Fruit fly (Drosophila melanogaster) whole organism, embryonic: Measurements from ENCODE around the gene trk.

Source experiments
- Abd-B ChIP-seq: fragments of 200-800 bp; sonication (Bioruptor generic); optimal IDR thresholded peaks from 2 replicates; lab custom pipeline; 2018; ENCODE audit warnings: missing biosample characterization, mild to moderate bottlenecking, missing genetic modification characterization, moderate library complexity
- Asciz ChIP-seq: fragments of 200-800 bp; sonication (Bioruptor generic); optimal IDR thresholded peaks from 2 replicates; lab custom pipeline; 2017; ENCODE audit warnings: missing biosample characterization, mild to moderate bottlenecking, missing genetic modification characterization, missing genetic modification reagents
- Atf-2 ChIP-seq: fragments of 200-800 bp; sonication (Bioruptor generic); optimal IDR thresholded peaks from 2 replicates; lab custom pipeline; 2016; ENCODE audit warnings: missing biosample characterization, missing genetic modification characterization
- Awh ChIP-seq: fragments of 200-800 bp; sonication (Bioruptor generic); IDR thresholded peaks from 2 replicates; pipeline ENCODE4, ENCODE4 v1.3.6; 2022; ENCODE audit warnings: missing biosample characterization, missing genetic modification characterization
- BtbVII ChIP-seq: fragments of 200-800 bp; sonication (Bioruptor generic); optimal IDR thresholded peaks from 3 replicates; lab custom pipeline; 2017; ENCODE audit warnings: missing biosample characterization, mild to moderate bottlenecking, missing genetic modification characterization
- CG10267 ChIP-seq: fragments of 200-800 bp; sonication (Bioruptor generic); optimal IDR thresholded peaks from 2 replicates; lab custom pipeline; 2018; ENCODE audit warnings: missing biosample characterization, mild to moderate bottlenecking, missing genetic modification characterization, moderate library complexity
- CG10543 ChIP-seq: fragments of 200-800 bp; sonication (Bioruptor generic); optimal IDR thresholded peaks from 3 replicates; lab custom pipeline; 2017; ENCODE audit warnings: missing biosample characterization, mild to moderate bottlenecking, missing genetic modification characterization, moderate library complexity
- CG11247 ChIP-seq: fragments of 200-800 bp; sonication (Bioruptor generic); IDR thresholded peaks from 2 replicates; pipeline ENCODE4 v1.3.6; 2022; ENCODE audit warnings: missing biosample characterization, missing genetic modification characterization
- CG12104 ChIP-seq: fragments of 200-800 bp; sonication (Bioruptor generic); optimal IDR thresholded peaks from 3 replicates; lab custom pipeline; 2016; ENCODE audit warnings: missing biosample characterization, missing genetic modification characterization
- CG13296 ChIP-seq: fragments of 200-800 bp; sonication (Bioruptor generic); optimal IDR thresholded peaks from 3 replicates; lab custom pipeline; 2018; ENCODE audit warnings: missing biosample characterization, mild to moderate bottlenecking, missing genetic modification characterization
- CG13624 ChIP-seq: fragments of 200-800 bp; sonication (Bioruptor generic); optimal IDR thresholded peaks from 2 replicates; lab custom pipeline; 2016; ENCODE audit warnings: missing biosample characterization, missing genetic modification characterization
- CG14014 ChIP-seq: fragments of 200-800 bp; sonication (Bioruptor generic); IDR thresholded peaks from 2 replicates; pipeline ENCODE4 v1.3.6; 2022; ENCODE audit warnings: missing biosample characterization, missing genetic modification characterization
- CG15269 ChIP-seq: fragments of 200-800 bp; sonication (Bioruptor generic); optimal IDR thresholded peaks from 2 replicates; lab custom pipeline; 2018; ENCODE audit warnings: missing biosample characterization, mild to moderate bottlenecking, missing genetic modification characterization, moderate library complexity
- CG2120 ChIP-seq: fragments of 200-800 bp; sonication (Bioruptor generic); optimal IDR thresholded peaks from 3 replicates; lab custom pipeline; 2016; ENCODE audit warnings: missing biosample characterization, missing genetic modification characterization
- CG6254 ChIP-seq: fragments of 200-800 bp; sonication (Bioruptor generic); optimal IDR thresholded peaks from 3 replicates; lab custom pipeline; 2017; ENCODE audit warnings: mild to moderate bottlenecking, missing biosample characterization, missing genetic modification reagents, missing genetic modification characterization
- CG7372 ChIP-seq: fragments of 200-800 bp; sonication (Bioruptor generic); IDR thresholded peaks from 2 replicates; pipeline ENCODE4 v1.3.6; 2022; ENCODE audit warnings: missing biosample characterization, missing genetic modification characterization
- CG7839 ChIP-seq: fragments of 200-800 bp; sonication (Bioruptor generic); optimal IDR thresholded peaks from 3 replicates; lab custom pipeline; 2018; ENCODE audit warnings: missing biosample characterization, mild to moderate bottlenecking, missing genetic modification characterization, moderate library complexity
- CG7963 ChIP-seq: fragments of 200-800 bp; sonication (Bioruptor generic); IDR thresholded peaks from 3 replicates; pipeline ENCODE4 v1.3.6; 2022; ENCODE audit warnings: missing biosample characterization, missing genetic modification characterization; ENCODE audit not compliant: partially characterized antibody
- CG8478 ChIP-seq: fragments of >200 bp; optimal IDR thresholded peaks from 2 replicates; lab custom pipeline; 2018
- CG8924 ChIP-seq: fragments of 200-800 bp; optimal IDR thresholded peaks from 3 replicates; lab custom pipeline; 2019; ENCODE audit warnings: missing biosample characterization, mild to moderate bottlenecking, missing genetic modification characterization, moderate library complexity
- CrebB ChIP-seq: fragments of 200-800 bp; sonication (Bioruptor generic); optimal IDR thresholded peaks from 3 replicates; lab custom pipeline; 2018; ENCODE audit warnings: missing biosample characterization, mild to moderate bottlenecking, missing genetic modification characterization
- Dfd ChIP-seq, 2 experiments: fragments of >200 bp; optimal IDR thresholded peaks; 2 replicates each; lab custom pipeline; 2017; ENCODE audit warnings: missing biosample characterization in 2 of 2, missing genetic modification characterization in 2 of 2
- Dll ChIP-seq: fragments of 200-800 bp; sonication (Bioruptor generic); IDR thresholded peaks from 4 replicates; pipeline ENCODE4 v1.3.6; 2022; ENCODE audit warnings: missing biosample characterization, missing genetic modification characterization; ENCODE audit not compliant: partially characterized antibody
- Ets65A ChIP-seq: fragments of 200-800 bp; sonication (Bioruptor generic); peaks from one replicate; lab custom pipeline; 2016; ENCODE audit warnings: missing biosample characterization, missing genetic modification characterization
- Gsc ChIP-seq: fragments of 200-800 bp; sonication (Bioruptor generic); IDR thresholded peaks from 2 replicates; pipeline ENCODE4 v1.3.6; 2022; ENCODE audit warnings: missing biosample characterization, missing genetic modification characterization
- HLHmδ ChIP-seq: fragments of 200-800 bp; sonication (Bioruptor generic); optimal IDR thresholded peaks from 2 replicates; lab custom pipeline; 2018; ENCODE audit warnings: missing biosample characterization, mild to moderate bottlenecking, missing genetic modification characterization, moderate library complexity
- HmgD ChIP-seq: fragments of 200-800 bp; sonication (Bioruptor generic); optimal IDR thresholded peaks from 3 replicates; lab custom pipeline; 2016; ENCODE audit warnings: missing biosample characterization, missing genetic modification characterization
- HmgZ ChIP-seq: fragments of 200-800 bp; sonication (Bioruptor generic); optimal IDR thresholded peaks from 2 replicates; lab custom pipeline; 2018; ENCODE audit warnings: missing biosample characterization, mild to moderate bottlenecking, missing genetic modification characterization
- Hr78 ChIP-seq, 2 experiments: fragments of 200-800 bp in 1 of 2; fragments of >200 bp in 1 of 2; sonication (Bioruptor generic) in 1 of 2; optimal IDR thresholded peaks; 2 replicates each; lab custom pipeline; 2017 to 2019; ENCODE audit warnings: missing biosample characterization in 2 of 2, missing genetic modification characterization in 2 of 2, mild to moderate bottlenecking in 1 of 2, moderate library complexity in 1 of 2
- Hsf ChIP-seq: fragments of 200-800 bp; sonication (Bioruptor generic); optimal IDR thresholded peaks from 3 replicates; lab custom pipeline; 2016; ENCODE audit warnings: missing biosample characterization, missing genetic modification characterization
- Tbp ChIP-seq: fragments of >200 bp; optimal IDR thresholded peaks from 2 replicates; lab custom pipeline; 2018; ENCODE audit warnings: missing biosample characterization, missing genetic modification characterization
- Vsx1 ChIP-seq: fragments of 200-800 bp; sonication (Bioruptor generic); optimal IDR thresholded peaks from 2 replicates; lab custom pipeline; 2017; ENCODE audit warnings: missing biosample characterization, mild to moderate bottlenecking, missing genetic modification characterization, missing genetic modification reagents
- Xrp1 ChIP-seq: fragments of 200-800 bp; sonication (Bioruptor generic); IDR thresholded peaks from 2 replicates; pipeline ENCODE4 v1.3.6; 2022; ENCODE audit warnings: missing biosample characterization, missing genetic modification characterization
- ab ChIP-seq: fragments of 200-800 bp; sonication (Bioruptor generic); optimal IDR thresholded peaks from 2 replicates; lab custom pipeline; 2016; ENCODE audit warnings: missing biosample characterization, missing genetic modification characterization
- ci ChIP-seq: fragments of 200-800 bp; sonication (Bioruptor generic); IDR thresholded peaks from 3 replicates; pipeline ENCODE4 v1.3.6; 2022; ENCODE audit warnings: missing biosample characterization, missing genetic modification characterization
- dm ChIP-seq: fragments of 200-800 bp; sonication (Bioruptor generic); optimal IDR thresholded peaks from 3 replicates; lab custom pipeline; 2016; ENCODE audit warnings: missing biosample characterization, missing genetic modification characterization
- eve ChIP-seq, 2 experiments: fragments of >200 bp; optimal IDR thresholded peaks; 2 replicates each; lab custom pipeline; 2017; ENCODE audit warnings: missing biosample characterization in 2 of 2, missing genetic modification characterization in 2 of 2
- ftz-f1 ChIP-seq: fragments of 200-800 bp; sonication (Bioruptor generic); optimal IDR thresholded peaks from 2 replicates; lab custom pipeline; 2016; ENCODE audit warnings: missing biosample characterization, missing genetic modification characterization
- gfzf ChIP-seq: fragments of 200-800 bp; sonication (Bioruptor generic); optimal IDR thresholded peaks from 2 replicates; lab custom pipeline; 2016; ENCODE audit warnings: missing biosample characterization, mild to moderate bottlenecking, missing genetic modification characterization, moderate library complexity
- gt ChIP-seq: fragments of 200-800 bp; sonication (Bioruptor generic); IDR thresholded peaks from 2 replicates; pipeline ENCODE4 v1.3.6; 2022; ENCODE audit warnings: missing biosample characterization, missing genetic modification characterization
- kay ChIP-seq: fragments of 200-800 bp; sonication (Bioruptor generic); optimal IDR thresholded peaks from 2 replicates; lab custom pipeline; 2016; ENCODE audit warnings: missing biosample characterization, missing genetic modification characterization
- knrl ChIP-seq: fragments of 200-800 bp; sonication (Bioruptor generic); IDR thresholded peaks from 3 replicates; pipeline ENCODE4 v1.3.6; 2022; ENCODE audit warnings: missing biosample characterization, missing genetic modification characterization; ENCODE audit not compliant: partially characterized antibody
- lab ChIP-seq: fragments of 200-800 bp; sonication (Bioruptor generic); optimal IDR thresholded peaks from 3 replicates; lab custom pipeline; 2017; ENCODE audit warnings: missing biosample characterization, missing genetic modification characterization, mild to moderate bottlenecking, moderate library complexity, missing genetic modification reagents
- org-1 ChIP-seq: fragments of 200-800 bp; sonication (Bioruptor generic); optimal IDR thresholded peaks from 2 replicates; lab custom pipeline; 2017; ENCODE audit warnings: missing biosample characterization, missing genetic modification characterization
- pho ChIP-seq: fragments of 200-800 bp; sonication (Bioruptor generic); optimal IDR thresholded peaks from 2 replicates; lab custom pipeline; 2016; ENCODE audit warnings: missing biosample characterization, missing genetic modification characterization
- row ChIP-seq: fragments of 200-800 bp; sonication (Bioruptor generic); IDR thresholded peaks from 3 replicates; pipeline ENCODE4 v1.3.6; 2022; ENCODE audit warnings: missing biosample characterization, missing genetic modification characterization
- run ChIP-seq: fragments of 200-800 bp; sonication (Bioruptor generic); optimal IDR thresholded peaks from 3 replicates; lab custom pipeline; 2018; ENCODE audit warnings: missing biosample characterization, mild to moderate bottlenecking, missing genetic modification characterization
- salm ChIP-seq: fragments of 200-800 bp; sonication (Bioruptor generic); optimal IDR thresholded peaks from 2 replicates; lab custom pipeline; 2018; ENCODE audit warnings: missing biosample characterization, mild to moderate bottlenecking, missing genetic modification characterization
- scrt ChIP-seq: fragments of 200-800 bp; sonication (Bioruptor generic); optimal IDR thresholded peaks from 2 replicates; lab custom pipeline; 2018; ENCODE audit warnings: missing biosample characterization, mild to moderate bottlenecking, missing genetic modification characterization, moderate library complexity
- tap ChIP-seq: fragments of 200-800 bp; optimal IDR thresholded peaks from 3 replicates; lab custom pipeline; 2019; ENCODE audit warnings: missing biosample characterization, mild to moderate bottlenecking, missing genetic modification characterization, moderate library complexity
- vvl ChIP-seq: fragments of 200-800 bp; sonication (Bioruptor generic); IDR thresholded peaks from 2 replicates; pipeline ENCODE4 v1.3.6; 2022; ENCODE audit warnings: missing biosample characterization, missing genetic modification characterization

Gene trk

DNA sequence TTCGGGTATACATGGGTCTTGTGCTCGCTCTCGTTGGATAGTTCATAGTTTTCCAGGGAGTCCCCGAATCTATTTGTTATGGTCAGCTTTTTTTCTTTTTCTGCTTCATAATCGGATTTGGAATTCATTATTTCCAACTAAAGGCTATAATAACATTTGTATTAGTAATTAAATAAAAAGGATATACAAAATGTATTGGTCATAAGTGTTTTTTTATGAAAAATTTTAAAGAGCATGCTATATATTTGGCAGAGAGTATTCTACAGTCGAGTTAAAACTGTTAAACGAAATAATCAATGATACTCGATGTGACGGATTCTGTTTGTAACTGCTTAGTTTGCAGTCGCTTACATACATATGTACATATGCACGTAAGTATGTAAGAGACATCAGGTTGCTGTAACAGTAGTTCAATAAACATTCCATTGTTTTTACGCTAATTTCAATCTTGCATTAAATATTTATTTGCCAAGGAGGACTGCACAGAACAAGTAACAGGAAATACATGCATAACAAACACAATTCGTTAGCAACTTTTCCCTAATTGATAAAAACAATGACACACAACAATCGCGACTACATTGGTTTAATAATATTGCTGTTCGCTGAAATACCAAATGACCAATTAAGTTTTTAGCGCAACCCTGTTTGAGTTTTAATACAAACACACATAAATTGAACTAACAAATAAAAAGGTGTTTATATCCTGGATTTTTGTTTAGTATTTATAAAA is 27.1 kb upstream of the trk start (continued):
- TF ChIP-seq CG14014 (GFP tag; lab: Robert Waterston, UW) = no peak
- TF ChIP-seq Tbp (GFP tag; lab: Kevin White, UChicago) = no peak
- TF ChIP-seq Hsf (GFP tag; lab: Kevin White, UChicago) = no peak
- TF ChIP-seq row (GFP tag; lab: Robert Waterston, UW) = peak; percentile 47; the same call in 2 of the 3 replicates
- TF ChIP-seq CG8478 (lab: Kevin White, UChicago) = no peak
- no peak for TF ChIP-seq CG12104 (GFP tag; lab: Kevin White, UChicago)
- TF ChIP-seq CrebB = no peak
- TF ChIP-seq HLHmδ (GFP tag; lab: Kevin White, UChicago) = no peak
- no peak for TF ChIP-seq CG10267
- TF ChIP-seq kay (GFP tag; lab: Kevin White, UChicago) = no peak
- no peak for TF ChIP-seq knrl
- no peak for TF ChIP-seq CG13624 (GFP tag; lab: Kevin White, UChicago)
- TF ChIP-seq CG11247 (GFP tag; lab: Robert Waterston, UW) = no peak
- no peak for TF ChIP-seq Abd-B
- no peak for TF ChIP-seq CG6254 (GFP tag; lab: Kevin White, UChicago)
- no peak for TF ChIP-seq dm (GFP tag; lab: Kevin White, UChicago)
- TF ChIP-seq Dll = no peak
- no peak for TF ChIP-seq run (tag; lab: Kevin White, UChicago)
- TF ChIP-seq CG10543 (GFP tag; lab: Kevin White, UChicago) = no peak
- TF ChIP-seq ab (GFP tag; lab: Kevin White, UChicago) = no peak
- no peak for TF ChIP-seq Dfd (GFP tag; optimal IDR thresholded peaks at IDR 0.05; lab: Kevin White, UChicago)
- peak in 1 of 2 experiments; percentile 41 for TF ChIP-seq eve (GFP tag; optimal IDR thresholded peaks at IDR 0.05; lab: Kevin White, UChicago)
- no peak for TF ChIP-seq gt (GFP tag; lab: Robert Waterston, UW)
- TF ChIP-seq pho (GFP tag; lab: Kevin White, UChicago) = no peak
- no peak for TF ChIP-seq CG13296 (GFP tag; lab: Kevin White, UChicago)
- peak; percentile 60 for TF ChIP-seq CG7839 (tag; lab: Kevin White, UChicago)
- TF ChIP-seq CG2120 (GFP tag; lab: Kevin White, UChicago) = peak; percentile 0
- no peak for TF ChIP-seq ftz-f1
- no peak for TF ChIP-seq Awh
- TF ChIP-seq Ets65A (GFP tag; lab: Kevin White, UChicago) = no peak
- TF ChIP-seq org-1 (GFP tag; lab: Kevin White, UChicago) = no peak
- no peak for TF ChIP-seq CG7963 (GFP tag; lab: Robert Waterston, UW)
- TF ChIP-seq CG8924 = no peak
- peak; percentile 6 for TF ChIP-seq tap
- TF ChIP-seq Gsc (GFP tag; lab: Robert Waterston, UW) = no peak
- no peak for TF ChIP-seq ci
- TF ChIP-seq Hr78 (GFP tag; optimal IDR thresholded peaks at IDR 0.05; lab: Kevin White, UChicago) = no peak
- peak; percentile 17; the same call in 1 of the 2 replicates for TF ChIP-seq vvl
- peak; percentile 47 for TF ChIP-seq CG15269 (tag; lab: Kevin White, UChicago)
- TF ChIP-seq HmgD (GFP tag; lab: Kevin White, UChicago) = no peak
- TF ChIP-seq gfzf = no peak
- TF ChIP-seq HmgZ = no peak
- no peak for TF ChIP-seq Asciz (GFP tag; lab: Kevin White, UChicago)
- TF ChIP-seq salm (tag; lab: Kevin White, UChicago) = no peak
- TF ChIP-seq BtbVII = no peak
- TF ChIP-seq CG7372 (GFP tag; lab: Robert Waterston, UW) = no peak
- no peak for TF ChIP-seq lab (GFP tag; lab: Kevin White, UChicago)
- TF ChIP-seq Xrp1 (GFP tag; lab: Robert Waterston, UW) = peak; percentile 40; the same call in 1 of the 2 replicates
- no peak for TF ChIP-seq Atf-2
- TF ChIP-seq Vsx1 = no peak
- TF ChIP-seq scrt (GFP tag; lab: Kevin White, UChicago) = no peak
